Worm (Caenorhabditis elegans): ENCODE measurements around the gene Y55F3BL.6.

Gene Y55F3BL.6

ce11 chrIV:807027-807516, at the start of gene Y55F3BL.6:
TSS of gene Y55F3BL.6 (minus strand) at chrIV:807077.
- no peak for TF ChIP-seq T22C8.4 (GFP tag; IDR thresholded peaks at IDR 0.05)
- no peak for TF ChIP-seq med-1 (GFP tag; optimal IDR thresholded peaks at IDR 0.05; ENCODE audit: insufficient read depth)
- no peak for TF ChIP-seq flt-1 (GFP tag; IDR thresholded peaks at IDR 0.05)
- TF ChIP-seq klf-2 (GFP tag; conservative IDR thresholded peaks at IDR 0.05) = no peak
- TF ChIP-seq ztf-23 (GFP tag; IDR thresholded peaks at IDR 0.05) = no peak
- no peak for TF ChIP-seq tab-1 (GFP tag; IDR thresholded peaks at IDR 0.05)
- TF ChIP-seq ref-1 (GFP tag; conservative IDR thresholded peaks at IDR 0.05) = no peak
- no peak for TF ChIP-seq ztf-29 (GFP tag; IDR thresholded peaks at IDR 0.05)
- no peak for TF ChIP-seq cog-1 (tag; optimal IDR thresholded peaks at IDR 0.05)

- TF ChIP-seq ztf-29 (GFP tag; IDR thresholded peaks at IDR 0.05) = no peak
- no peak for TF ChIP-seq klf-2 (GFP tag; conservative IDR thresholded peaks at IDR 0.05)
These were observed 49.2 kb upstream of the Y55F3BL.6 start for ce11 chrIV:856038-856437.

- no peak for TF ChIP-seq ref-1 (GFP tag; conservative IDR thresholded peaks at IDR 0.05)
- TF ChIP-seq cog-1 (tag; optimal IDR thresholded peaks at IDR 0.05) = no peak
- no peak for TF ChIP-seq klf-2 (GFP tag; conservative IDR thresholded peaks at IDR 0.05)
- TF ChIP-seq T22C8.4 (GFP tag; IDR thresholded peaks at IDR 0.05) = no peak
- no peak for TF ChIP-seq tab-1 (GFP tag; IDR thresholded peaks at IDR 0.05)
- no peak for TF ChIP-seq flt-1 (GFP tag; IDR thresholded peaks at IDR 0.05)
- no peak for TF ChIP-seq ztf-29 (GFP tag; IDR thresholded peaks at IDR 0.05)
- TF ChIP-seq med-1 (GFP tag; optimal IDR thresholded peaks at IDR 0.05; ENCODE audit: insufficient read depth) = no peak
- no peak for TF ChIP-seq ztf-23 (GFP tag; IDR thresholded peaks at IDR 0.05)
These were observed 48.6 kb upstream of the Y55F3BL.6 start for ce11 chrIV:855483-855882.

ce11 chrIV:854357-855269, 47.7 kb upstream of the Y55F3BL.6 start, which contains the start of the genes lem-4 and Y55F3BR.11:
TSS of gene lem-4 (minus strand) at chrIV:854780.
TSS of gene Y55F3BR.11 (plus strand) at chrIV:855219.
- TF ChIP-seq tab-1 (GFP tag; IDR thresholded peaks at IDR 0.05) (no peak), ztf-29 (GFP tag; IDR thresholded peaks at IDR 0.05) (no peak), ztf-23 (GFP tag; IDR thresholded peaks at IDR 0.05) (no peak), med-1 (GFP tag; optimal IDR thresholded peaks at IDR 0.05; ENCODE audit: insufficient read depth) (no peak), T22C8.4 (GFP tag; IDR thresholded peaks at IDR 0.05) (no peak), ref-1 (GFP tag; conservative IDR thresholded peaks at IDR 0.05) (no peak), flt-1 (GFP tag; IDR thresholded peaks at IDR 0.05) (no peak), klf-2 (GFP tag; conservative IDR thresholded peaks at IDR 0.05) (no peak), cog-1 (tag; optimal IDR thresholded peaks at IDR 0.05) (no peak)

- peak; percentile 90 for TF ChIP-seq T22C8.4 (GFP tag; IDR thresholded peaks at IDR 0.05)
These were observed 42.1 kb upstream of the Y55F3BL.6 start for ce11 chrIV:848956-849355.

ce11 chrIV:848207-848606, 41.3 kb upstream of the Y55F3BL.6 start:
- TF ChIP-seq T22C8.4 (GFP tag; IDR thresholded peaks at IDR 0.05) (peak; percentile 42; the same call in 1 of the 2 replicates), cog-1 (tag; optimal IDR thresholded peaks at IDR 0.05) (no peak)

- TF ChIP-seq med-1 (GFP tag; optimal IDR thresholded peaks at IDR 0.05; ENCODE audit: insufficient read depth) (no peak), cog-1 (tag; optimal IDR thresholded peaks at IDR 0.05) (no peak), ztf-29 (GFP tag; IDR thresholded peaks at IDR 0.05) (no peak), ztf-23 (GFP tag; IDR thresholded peaks at IDR 0.05) (no peak), flt-1 (GFP tag; IDR thresholded peaks at IDR 0.05) (no peak), ref-1 (GFP tag; conservative IDR thresholded peaks at IDR 0.05) (no peak), T22C8.4 (GFP tag; IDR thresholded peaks at IDR 0.05) (no peak), klf-2 (GFP tag; conservative IDR thresholded peaks at IDR 0.05) (no peak), tab-1 (GFP tag; IDR thresholded peaks at IDR 0.05) (no peak)
These were observed 38.3 kb upstream of the Y55F3BL.6 start, which contains the start of gene lgc-33 for ce11 chrIV:845198-845597. TSS of gene lgc-33 (plus strand) at chrIV:845498.

ce11 chrIV:842630-843029, 35.8 kb upstream of the Y55F3BL.6 start:
- TF ChIP-seq flt-1 (GFP tag; IDR thresholded peaks at IDR 0.05) (peak; percentile 83), tab-1 (GFP tag; IDR thresholded peaks at IDR 0.05) (peak; percentile 76), klf-2 (GFP tag; conservative IDR thresholded peaks at IDR 0.05) (0 out of 2 replicates have a peak, but pooled peaks have one; percentile 56), ztf-29 (GFP tag; IDR thresholded peaks at IDR 0.05) (peak; percentile 25; the same call in 1 of the 2 replicates), med-1 (GFP tag; optimal IDR thresholded peaks at IDR 0.05; ENCODE audit: insufficient read depth) (no peak), T22C8.4 (GFP tag; IDR thresholded peaks at IDR 0.05) (0 out of 2 replicates have a peak, but pooled peaks have one; percentile 54), ref-1 (GFP tag; conservative IDR thresholded peaks at IDR 0.05) (peak; percentile 35; the same call in 1 of the 2 replicates), cog-1 (tag; optimal IDR thresholded peaks at IDR 0.05) (no peak), ztf-23 (GFP tag; IDR thresholded peaks at IDR 0.05) (peak; percentile 69)

ce11 chrIV:842095-842494, 35.2 kb upstream of the Y55F3BL.6 start, which contains the start of gene Y55F3BR.6:
TSS of gene Y55F3BR.6 (minus strand) at chrIV:842126.
- TF ChIP-seq ref-1 (GFP tag; conservative IDR thresholded peaks at IDR 0.05) (no peak), klf-2 (GFP tag; conservative IDR thresholded peaks at IDR 0.05) (no peak), ztf-23 (GFP tag; IDR thresholded peaks at IDR 0.05) (no peak), T22C8.4 (GFP tag; IDR thresholded peaks at IDR 0.05) (no peak), tab-1 (GFP tag; IDR thresholded peaks at IDR 0.05) (no peak), ztf-29 (GFP tag; IDR thresholded peaks at IDR 0.05) (no peak), med-1 (GFP tag; optimal IDR thresholded peaks at IDR 0.05; ENCODE audit: insufficient read depth) (no peak), flt-1 (GFP tag; IDR thresholded peaks at IDR 0.05) (no peak), cog-1 (tag; optimal IDR thresholded peaks at IDR 0.05) (no peak)

- TF ChIP-seq ref-1 (GFP tag; conservative IDR thresholded peaks at IDR 0.05) = no peak
- no peak for TF ChIP-seq cog-1 (tag; optimal IDR thresholded peaks at IDR 0.05)
- no peak for TF ChIP-seq T22C8.4 (GFP tag; IDR thresholded peaks at IDR 0.05)
- no peak for TF ChIP-seq tab-1 (GFP tag; IDR thresholded peaks at IDR 0.05)
- no peak for TF ChIP-seq ztf-23 (GFP tag; IDR thresholded peaks at IDR 0.05)
- TF ChIP-seq klf-2 (GFP tag; conservative IDR thresholded peaks at IDR 0.05) = no peak
- TF ChIP-seq ztf-29 (GFP tag; IDR thresholded peaks at IDR 0.05) = no peak
- TF ChIP-seq flt-1 (GFP tag; IDR thresholded peaks at IDR 0.05) = no peak
- TF ChIP-seq med-1 (GFP tag; optimal IDR thresholded peaks at IDR 0.05; ENCODE audit: insufficient read depth) = no peak
These were observed 26.6 kb upstream of the Y55F3BL.6 start for ce11 chrIV:833517-833916.

All from whole organism, midembryonic.